Fruit fly (Drosophila melanogaster) whole organism, embryonic: ENCODE data around the gene SCOT.

Experiments
- Adf1 ChIP-seq: fragments of 200-800 bp; sonication (Bioruptor generic); IDR thresholded peaks from 2 replicates; pipeline ENCODE4 v1.3.6; 2022; ENCODE audit warnings: missing biosample characterization, missing genetic modification characterization
- Atf3 ChIP-seq: fragments of 200-800 bp; sonication (Bioruptor generic); optimal IDR thresholded peaks from 3 replicates; lab custom pipeline; 2016; ENCODE audit warnings: missing biosample characterization, missing genetic modification characterization
- Bgb ChIP-seq: fragments of 200-800 bp; sonication (Bioruptor generic); IDR thresholded peaks from 2 replicates; pipeline ENCODE4 v1.3.6; 2022; ENCODE audit warnings: missing biosample characterization, missing genetic modification characterization; ENCODE audit not compliant: partially characterized antibody
- CG12236 ChIP-seq: fragments of 200-800 bp; sonication (Bioruptor generic); optimal IDR thresholded peaks from 2 replicates; lab custom pipeline; 2016; ENCODE audit warnings: missing biosample characterization, missing genetic modification characterization
- CG15269 ChIP-seq: fragments of 200-800 bp; sonication (Bioruptor generic); optimal IDR thresholded peaks from 2 replicates; lab custom pipeline; 2018; ENCODE audit warnings: missing biosample characterization, mild to moderate bottlenecking, missing genetic modification characterization, moderate library complexity
- CG18599 ChIP-seq: fragments of 200-800 bp; sonication (Bioruptor generic); optimal IDR thresholded peaks from 3 replicates; lab custom pipeline; 2017; ENCODE audit warnings: missing biosample characterization, missing genetic modification characterization, mild to moderate bottlenecking, moderate library complexity, missing genetic modification reagents
- CG31365 ChIP-seq: fragments of 200-800 bp; sonication (Bioruptor generic); optimal IDR thresholded peaks from 2 replicates; lab custom pipeline; 2018; ENCODE audit warnings: missing biosample characterization, mild to moderate bottlenecking, missing genetic modification characterization
- CG34224 ChIP-seq: fragments of 200-800 bp; sonication (Bioruptor generic); IDR thresholded peaks from 3 replicates; pipeline ENCODE4 v1.3.6; 2022; ENCODE audit warnings: missing biosample characterization, missing genetic modification characterization; ENCODE audit not compliant: partially characterized antibody
- CG34422 ChIP-seq: fragments of 200-800 bp; sonication (Bioruptor generic); IDR thresholded peaks from 3 replicates; pipeline ENCODE4 v1.3.6; 2022; ENCODE audit warnings: missing biosample characterization, missing genetic modification characterization
- CG3726 ChIP-seq: fragments of 200-800 bp; sonication (Bioruptor generic); IDR thresholded peaks from 3 replicates; pipeline ENCODE4, ENCODE4 v1.3.6; 2022; ENCODE audit warnings: missing biosample characterization, missing genetic modification characterization
- CG4328 ChIP-seq: fragments of 200-800 bp; sonication (Bioruptor generic); optimal IDR thresholded peaks from 3 replicates; lab custom pipeline; 2017; ENCODE audit warnings: missing biosample characterization, missing genetic modification reagents, missing genetic modification characterization
- CG4854 ChIP-seq: fragments of 200-800 bp; sonication (Bioruptor generic); optimal IDR thresholded peaks from 2 replicates; lab custom pipeline; 2016; ENCODE audit warnings: missing biosample characterization, missing genetic modification characterization, inconsistent platforms
- CG6854 ChIP-seq: fragments of 200-800 bp; sonication (Bioruptor generic); optimal IDR thresholded peaks from 3 replicates; lab custom pipeline; 2017; ENCODE audit warnings: missing biosample characterization, mild to moderate bottlenecking, missing genetic modification characterization
- CG7839 ChIP-seq: fragments of 200-800 bp; sonication (Bioruptor generic); optimal IDR thresholded peaks from 3 replicates; lab custom pipeline; 2018; ENCODE audit warnings: missing biosample characterization, mild to moderate bottlenecking, missing genetic modification characterization, moderate library complexity
- Chrac-16 ChIP-seq: fragments of 200-800 bp; sonication (Bioruptor generic); optimal IDR thresholded peaks from 3 replicates; lab custom pipeline; 2016; ENCODE audit warnings: missing biosample characterization, missing genetic modification characterization
- Deaf1 ChIP-seq: fragments of 200-800 bp; optimal IDR thresholded peaks from 3 replicates; lab custom pipeline; 2019; ENCODE audit warnings: missing biosample characterization, mild to moderate bottlenecking, missing genetic modification characterization, moderate library complexity
- ERR ChIP-seq: fragments of 200-800 bp; sonication (Bioruptor generic); optimal IDR thresholded peaks from 2 replicates; lab custom pipeline; 2016; ENCODE audit warnings: missing biosample characterization, missing genetic modification characterization
- Gsc ChIP-seq: fragments of 200-800 bp; sonication (Bioruptor generic); IDR thresholded peaks from 2 replicates; pipeline ENCODE4 v1.3.6; 2022; ENCODE audit warnings: missing biosample characterization, missing genetic modification characterization
- HLH3B ChIP-seq: fragments of 200-800 bp; sonication (Bioruptor generic); IDR thresholded peaks from 2 replicates; pipeline ENCODE4 v1.3.6; 2022; ENCODE audit warnings: missing biosample characterization, missing genetic modification characterization
- HmgZ ChIP-seq: fragments of 200-800 bp; sonication (Bioruptor generic); optimal IDR thresholded peaks from 2 replicates; lab custom pipeline; 2018; ENCODE audit warnings: missing biosample characterization, mild to moderate bottlenecking, missing genetic modification characterization
- Hr39 ChIP-seq: fragments of >200 bp; optimal IDR thresholded peaks from 2 replicates; lab custom pipeline; 2017
- Myb ChIP-seq: fragments of 200-800 bp; sonication (Bioruptor generic); optimal IDR thresholded peaks from 2 replicates; lab custom pipeline; 2016; ENCODE audit warnings: missing biosample characterization, missing genetic modification characterization
- Nf-YB ChIP-seq: fragments of 200-800 bp; sonication (Bioruptor generic); optimal IDR thresholded peaks from 3 replicates; lab custom pipeline; 2019; ENCODE audit warnings: missing biosample characterization, mild to moderate bottlenecking, missing genetic modification characterization, moderate library complexity
- NfI ChIP-seq: fragments of 200-800 bp; sonication (Bioruptor generic); optimal IDR thresholded peaks from 3 replicates; lab custom pipeline; 2018; ENCODE audit warnings: missing biosample characterization, mild to moderate bottlenecking, missing genetic modification characterization, moderate library complexity
- Sox100B ChIP-seq: fragments of 200-800 bp; sonication (Bioruptor generic); optimal IDR thresholded peaks from 3 replicates; lab custom pipeline; 2018; ENCODE audit warnings: missing biosample characterization, mild to moderate bottlenecking, missing genetic modification characterization
- YL-1 ChIP-seq: fragments of 200-800 bp; sonication (Bioruptor generic); optimal IDR thresholded peaks from 3 replicates; lab custom pipeline; 2017; ENCODE audit warnings: missing biosample characterization, mild to moderate bottlenecking, missing genetic modification characterization
- ap ChIP-seq: fragments of 200-800 bp; sonication (Bioruptor generic); IDR thresholded peaks from 2 replicates; pipeline ENCODE4 v1.3.6; 2022; ENCODE audit warnings: missing biosample characterization, missing genetic modification characterization
- bab2 ChIP-seq: fragments of 200-800 bp; sonication (Bioruptor generic); optimal IDR thresholded peaks from 2 replicates; lab custom pipeline; 2016; ENCODE audit warnings: missing biosample characterization, missing genetic modification characterization
- br ChIP-seq: fragments of >200 bp; optimal IDR thresholded peaks from 2 replicates; lab custom pipeline; 2017
- cg ChIP-seq: fragments of 200-800 bp; sonication (Bioruptor generic); optimal IDR thresholded peaks from 3 replicates; lab custom pipeline; 2019; ENCODE audit warnings: missing biosample characterization, mild to moderate bottlenecking, missing genetic modification characterization, moderate library complexity
- dpn ChIP-seq, 2 experiments: fragments of 200-800 bp; sonication (Bioruptor generic); optimal IDR thresholded peaks; 3 replicates each; lab custom pipeline; 2016; ENCODE audit warnings: missing biosample characterization in 2 of 2, missing genetic modification characterization in 2 of 2
- eve ChIP-seq, 2 experiments: fragments of >200 bp; optimal IDR thresholded peaks; 2 replicates each; lab custom pipeline; 2017; ENCODE audit warnings: missing biosample characterization in 2 of 2, missing genetic modification characterization in 2 of 2
- fd64A ChIP-seq: fragments of 200-800 bp; sonication (Bioruptor generic); optimal IDR thresholded peaks from 3 replicates; lab custom pipeline; 2018; ENCODE audit warnings: missing biosample characterization, mild to moderate bottlenecking, missing genetic modification characterization
- gem ChIP-seq: fragments of 200-800 bp; sonication (Bioruptor generic); optimal IDR thresholded peaks from 2 replicates; lab custom pipeline; 2019; ENCODE audit warnings: missing biosample characterization, mild to moderate bottlenecking, missing genetic modification characterization, moderate library complexity
- ham ChIP-seq: fragments of 200-800 bp; sonication (Bioruptor generic); IDR thresholded peaks from 2 replicates; pipeline ENCODE4 v1.3.6; 2022; ENCODE audit warnings: missing biosample characterization, missing genetic modification characterization
- hth ChIP-seq: fragments of >200 bp; optimal IDR thresholded peaks from 2 replicates; lab custom pipeline; 2017; ENCODE audit warnings: inconsistent platforms
- kay ChIP-seq: fragments of 200-800 bp; sonication (Bioruptor generic); optimal IDR thresholded peaks from 2 replicates; lab custom pipeline; 2016; ENCODE audit warnings: missing biosample characterization, missing genetic modification characterization
- nerfin-2 ChIP-seq: fragments of 200-800 bp; sonication (Bioruptor generic); IDR thresholded peaks from 2 replicates; pipeline ENCODE4 v1.3.6; 2022; ENCODE audit warnings: missing biosample characterization, missing genetic modification characterization; ENCODE audit not compliant: partially characterized antibody
- nom ChIP-seq: fragments of 200-800 bp; sonication (Bioruptor generic); optimal IDR thresholded peaks from 2 replicates; lab custom pipeline; 2017; ENCODE audit warnings: missing biosample characterization, missing genetic modification characterization, mild to moderate bottlenecking, moderate library complexity, missing genetic modification reagents
- p53 ChIP-seq: fragments of 200-800 bp; sonication (Bioruptor generic); optimal IDR thresholded peaks from 2 replicates; lab custom pipeline; 2016; ENCODE audit warnings: missing biosample characterization, missing genetic modification characterization
- psq ChIP-seq: fragments of 200-800 bp; sonication (Bioruptor generic); optimal IDR thresholded peaks from 2 replicates; lab custom pipeline; 2017; ENCODE audit warnings: missing biosample characterization, missing genetic modification characterization
- scrt ChIP-seq: fragments of 200-800 bp; sonication (Bioruptor generic); optimal IDR thresholded peaks from 2 replicates; lab custom pipeline; 2018; ENCODE audit warnings: missing biosample characterization, mild to moderate bottlenecking, missing genetic modification characterization, moderate library complexity
- sisA ChIP-seq: fragments of 200-800 bp; sonication (Bioruptor generic); IDR thresholded peaks from 2 replicates; pipeline ENCODE4 v1.3.6; 2022; ENCODE audit warnings: missing biosample characterization, missing genetic modification characterization
- slou ChIP-seq: fragments of 200-800 bp; sonication (Bioruptor generic); optimal IDR thresholded peaks from 3 replicates; lab custom pipeline; 2016; ENCODE audit warnings: missing biosample characterization, missing genetic modification characterization
- sob ChIP-seq: fragments of 200-800 bp; sonication (Bioruptor generic); IDR thresholded peaks from 2 replicates; pipeline ENCODE4 v1.3.6; 2022; ENCODE audit warnings: missing biosample characterization, missing genetic modification characterization
- tgo ChIP-seq: fragments of 200-800 bp; sonication (Bioruptor generic); IDR thresholded peaks from 3 replicates; pipeline ENCODE4 v1.3.6; 2022; ENCODE audit warnings: missing biosample characterization, missing genetic modification characterization
- tll ChIP-seq, 2 experiments: fragments of 200-800 bp in 1 of 2; fragments of >200 bp in 1 of 2; sonication (Bioruptor generic) in 1 of 2; optimal IDR thresholded peaks; 2 replicates each; lab custom pipeline; 2017 to 2019; ENCODE audit warnings: missing biosample characterization in 2 of 2, missing genetic modification characterization in 2 of 2, mild to moderate bottlenecking in 1 of 2, moderate library complexity in 1 of 2
- toy ChIP-seq: fragments of 200-800 bp; sonication (Bioruptor generic); IDR thresholded peaks from 2 replicates; pipeline ENCODE4 v1.3.6; 2022; ENCODE audit warnings: missing biosample characterization, missing genetic modification characterization
- wek ChIP-seq: fragments of 200-800 bp; sonication (Bioruptor generic); optimal IDR thresholded peaks from 3 replicates; lab custom pipeline; 2018; ENCODE audit warnings: missing biosample characterization, mild to moderate bottlenecking, missing genetic modification characterization, moderate library complexity
- zen2 ChIP-seq: fragments of 200-800 bp; sonication (Bioruptor generic); IDR thresholded peaks from 3 replicates; pipeline ENCODE4 v1.3.6; 2022; ENCODE audit warnings: missing biosample characterization, missing genetic modification characterization; ENCODE audit not compliant: partially characterized antibody

The SCOT gene

dm6 chr3L:1967452-1968310 lies 4.7 kb downstream of the SCOT start (continued):
- TF ChIP-seq sob (GFP tag; lab: Robert Waterston, UW) = peak; percentile 17; the same call in 1 of the 2 replicates
- TF ChIP-seq CG6854 (GFP tag; lab: Kevin White, UChicago) = no peak
- TF ChIP-seq psq (GFP tag; lab: Kevin White, UChicago) = no peak
- TF ChIP-seq Atf3 (GFP tag; lab: Kevin White, UChicago) = no peak
- no peak for TF ChIP-seq br (lab: Kevin White, UChicago)
- TF ChIP-seq Deaf1 = peak; percentile 93
- no peak for TF ChIP-seq tll (GFP tag; optimal IDR thresholded peaks at IDR 0.05; lab: Kevin White, UChicago)
- TF ChIP-seq Bgb = peak; percentile 36; the same call in 1 of the 2 replicates
- TF ChIP-seq Hr39 = no peak
- TF ChIP-seq Myb (GFP tag; lab: Kevin White, UChicago) = no peak
- TF ChIP-seq Nf-YB (GFP tag; lab: Kevin White, UChicago) = no peak
- TF ChIP-seq CG18599 (GFP tag; lab: Kevin White, UChicago) = no peak
- TF ChIP-seq kay (GFP tag; lab: Kevin White, UChicago) = no peak
- no peak for TF ChIP-seq CG31365 (tag; lab: Kevin White, UChicago)
- TF ChIP-seq tgo (GFP tag; lab: Robert Waterston, UW) = no peak; the same call in 2 of the 3 replicates
- TF ChIP-seq CG4328 (GFP tag; lab: Kevin White, UChicago) = no peak
- TF ChIP-seq HmgZ (tag; lab: Kevin White, UChicago) = peak; percentile 38
- no peak for TF ChIP-seq ham
- TF ChIP-seq zen2 (GFP tag; lab: Robert Waterston, UW) = no peak
- no peak for TF ChIP-seq CG4854 (GFP tag; lab: Kevin White, UChicago)
- no peak for TF ChIP-seq Sox100B (GFP tag; lab: Kevin White, UChicago)
- TF ChIP-seq bab2 (GFP tag; lab: Kevin White, UChicago) = no peak
- no peak for TF ChIP-seq ap (GFP tag; lab: Robert Waterston, UW)
- no peak for TF ChIP-seq eve (GFP tag; optimal IDR thresholded peaks at IDR 0.05; lab: Kevin White, UChicago)
- peak; percentile 9; the same call in 1 of the 2 replicates for TF ChIP-seq Adf1 (GFP tag; lab: Robert Waterston, UW)
- TF ChIP-seq CG12236 (GFP tag; lab: Kevin White, UChicago) = no peak
- TF ChIP-seq nerfin-2 (GFP tag; lab: Robert Waterston, UW) = no peak
- TF ChIP-seq CG3726 (GFP tag; lab: Robert Waterston, UW) = no peak
- TF ChIP-seq scrt (GFP tag; lab: Kevin White, UChicago) = no peak
- TF ChIP-seq Gsc (GFP tag; lab: Robert Waterston, UW) = no peak
- no peak for TF ChIP-seq CG7839 (tag; lab: Kevin White, UChicago)
- TF ChIP-seq CG15269 (tag; lab: Kevin White, UChicago) = no peak
- TF ChIP-seq HLH3B = no peak
- no peak; the same call in 2 of the 3 replicates for TF ChIP-seq CG34422 (GFP tag; lab: Robert Waterston, UW)
- no peak for TF ChIP-seq fd64A (GFP tag; lab: Kevin White, UChicago)
- no peak for TF ChIP-seq toy (GFP tag; lab: Robert Waterston, UW)
- TF ChIP-seq nom (GFP tag; lab: Kevin White, UChicago) = peak; percentile 40
- TF ChIP-seq CG34224 (GFP tag; lab: Robert Waterston, UW) = no peak
- no peak for TF ChIP-seq YL-1
- no peak for TF ChIP-seq gem
- no peak for TF ChIP-seq sisA (GFP tag; lab: Robert Waterston, UW)
- no peak for TF ChIP-seq Chrac-16 (GFP tag; lab: Kevin White, UChicago)
- no peak for TF ChIP-seq hth (lab: Kevin White, UChicago)
- no peak for TF ChIP-seq NfI
- TF ChIP-seq wek (GFP tag; lab: Kevin White, UChicago) = no peak
- no peak for TF ChIP-seq p53 (GFP tag; lab: Kevin White, UChicago)
- no peak for TF ChIP-seq ERR
- TF ChIP-seq cg = no peak
- TF ChIP-seq dpn (GFP tag; optimal IDR thresholded peaks at IDR 0.05; lab: Kevin White, UChicago) = no peak
- TF ChIP-seq slou (GFP tag; lab: Kevin White, UChicago) = no peak
